Fruit fly (Drosophila melanogaster) whole organism, embryonic: ENCODE measurements around the gene CG9270.
A peak's percentile ranks its signal among the peaks of the same experiment; 100 is the strongest.

ENCODE experiments used
- Asciz ChIP-seq: fragments of 200-800 bp; sonication (Bioruptor generic); optimal IDR thresholded peaks from 2 replicates; lab custom pipeline; 2017; ENCODE audit warnings: missing biosample characterization, mild to moderate bottlenecking, missing genetic modification characterization, missing genetic modification reagents
- Awh ChIP-seq: fragments of 200-800 bp; sonication (Bioruptor generic); IDR thresholded peaks from 2 replicates; pipeline ENCODE4, ENCODE4 v1.3.6; 2022; ENCODE audit warnings: missing biosample characterization, missing genetic modification characterization
- B-H1 ChIP-seq: fragments of 200-800 bp; sonication (Bioruptor generic); IDR thresholded peaks from 3 replicates; pipeline ENCODE4 v1.3.6; 2022; ENCODE audit warnings: missing biosample characterization, missing genetic modification characterization
- Blimp-1 ChIP-seq: fragments of 200-800 bp; sonication (Bioruptor generic); optimal IDR thresholded peaks from 3 replicates; lab custom pipeline; 2018; ENCODE audit warnings: missing biosample characterization, missing genetic modification characterization, mild to moderate bottlenecking, moderate library complexity, missing genetic modification reagents
- CG10147 ChIP-seq: fragments of 200-800 bp; sonication (Bioruptor generic); optimal IDR thresholded peaks from 2 replicates; lab custom pipeline; 2019; ENCODE audit warnings: missing biosample characterization, mild to moderate bottlenecking, missing genetic modification characterization, moderate library complexity
- CG10366 ChIP-seq: fragments of 200-800 bp; sonication (Bioruptor generic); IDR thresholded peaks from 2 replicates; pipeline ENCODE4 v1.3.6; 2022; ENCODE audit warnings: missing biosample characterization, missing genetic modification characterization
- CG10431 ChIP-seq: fragments of 200-800 bp; sonication (Bioruptor generic); optimal IDR thresholded peaks from 3 replicates; lab custom pipeline; 2018; ENCODE audit warnings: missing biosample characterization, mild to moderate bottlenecking, missing genetic modification characterization
- CG11247 ChIP-seq: fragments of 200-800 bp; sonication (Bioruptor generic); IDR thresholded peaks from 2 replicates; pipeline ENCODE4 v1.3.6; 2022; ENCODE audit warnings: missing biosample characterization, missing genetic modification characterization
- CG12236 ChIP-seq: fragments of 200-800 bp; sonication (Bioruptor generic); optimal IDR thresholded peaks from 2 replicates; lab custom pipeline; 2016; ENCODE audit warnings: missing biosample characterization, missing genetic modification characterization
- CG1233 ChIP-seq: fragments of 200-800 bp; sonication (Bioruptor generic); optimal IDR thresholded peaks from 4 replicates; lab custom pipeline; 2018; ENCODE audit warnings: missing biosample characterization, mild to moderate bottlenecking, missing genetic modification characterization
- CG13894 ChIP-seq: fragments of 200-800 bp; sonication (Bioruptor generic); optimal IDR thresholded peaks from 3 replicates; lab custom pipeline; 2018; ENCODE audit warnings: missing biosample characterization, mild to moderate bottlenecking, missing genetic modification characterization, moderate library complexity
- CG17328 ChIP-seq: fragments of 200-800 bp; sonication (Bioruptor generic); IDR thresholded peaks from 2 replicates; pipeline ENCODE4 v1.3.6; 2022; ENCODE audit warnings: missing biosample characterization, missing genetic modification characterization
- CG17612 ChIP-seq: fragments of 200-800 bp; sonication (Bioruptor generic); IDR thresholded peaks from 2 replicates; pipeline ENCODE4 v1.3.6; 2022; ENCODE audit warnings: missing biosample characterization, missing genetic modification characterization
- CG2202 ChIP-seq: fragments of 200-800 bp; sonication (Bioruptor generic); optimal IDR thresholded peaks from 2 replicates; lab custom pipeline; 2018; ENCODE audit warnings: missing biosample characterization, mild to moderate bottlenecking, missing genetic modification characterization
- CG2875 ChIP-seq: fragments of 200-800 bp; sonication (Bioruptor generic); optimal IDR thresholded peaks from 2 replicates; lab custom pipeline; 2017; ENCODE audit warnings: missing biosample characterization, mild to moderate bottlenecking, missing genetic modification characterization, missing genetic modification reagents
- CG3281 ChIP-seq: fragments of 200-800 bp; sonication (Bioruptor generic); optimal IDR thresholded peaks from 3 replicates; lab custom pipeline; 2017; ENCODE audit warnings: missing biosample characterization, mild to moderate bottlenecking, missing genetic modification characterization
- CG33213 ChIP-seq: fragments of 200-800 bp; sonication (Bioruptor generic); optimal IDR thresholded peaks from 3 replicates; lab custom pipeline; 2016; ENCODE audit warnings: missing biosample characterization, missing genetic modification characterization
- CG43689 ChIP-seq: fragments of 200-800 bp; sonication (Bioruptor generic); IDR thresholded peaks from 2 replicates; pipeline ENCODE4 v1.3.6; 2022; ENCODE audit warnings: missing biosample characterization, missing genetic modification characterization
- CG5953 ChIP-seq: fragments of 200-800 bp; sonication (Bioruptor generic); IDR thresholded peaks from 2 replicates; pipeline ENCODE4 v1.3.6; 2022; ENCODE audit warnings: missing biosample characterization, missing genetic modification characterization
- CG6254 ChIP-seq: fragments of 200-800 bp; sonication (Bioruptor generic); optimal IDR thresholded peaks from 3 replicates; lab custom pipeline; 2017; ENCODE audit warnings: mild to moderate bottlenecking, missing biosample characterization, missing genetic modification reagents, missing genetic modification characterization
- CG6791 ChIP-seq: fragments of 200-800 bp; sonication (Bioruptor generic); IDR thresholded peaks from 3 replicates; pipeline ENCODE4 v1.3.6; 2022; ENCODE audit warnings: missing biosample characterization, missing genetic modification characterization; ENCODE audit not compliant: partially characterized antibody
- CG6854 ChIP-seq: fragments of 200-800 bp; sonication (Bioruptor generic); optimal IDR thresholded peaks from 3 replicates; lab custom pipeline; 2017; ENCODE audit warnings: missing biosample characterization, mild to moderate bottlenecking, missing genetic modification characterization
- CG8478 ChIP-seq: fragments of >200 bp; optimal IDR thresholded peaks from 2 replicates; lab custom pipeline; 2018
- CG9215 ChIP-seq: fragments of 200-800 bp; sonication (Bioruptor generic); IDR thresholded peaks from 2 replicates; pipeline ENCODE4 v1.3.6; 2022; ENCODE audit warnings: missing biosample characterization, missing genetic modification characterization
- CG9876 ChIP-seq: fragments of 200-800 bp; sonication (Bioruptor generic); optimal IDR thresholded peaks from 2 replicates; lab custom pipeline; 2016; ENCODE audit warnings: missing biosample characterization, missing genetic modification characterization
- Dad ChIP-seq: fragments of 200-800 bp; sonication (Bioruptor generic); optimal IDR thresholded peaks from 3 replicates; lab custom pipeline; 2016; ENCODE audit warnings: missing biosample characterization, missing genetic modification characterization
- Deaf1 ChIP-seq: fragments of 200-800 bp; optimal IDR thresholded peaks from 3 replicates; lab custom pipeline; 2019; ENCODE audit warnings: missing biosample characterization, mild to moderate bottlenecking, missing genetic modification characterization, moderate library complexity
- Hmx ChIP-seq: fragments of 200-800 bp; sonication (Bioruptor generic); optimal IDR thresholded peaks from 2 replicates; lab custom pipeline; 2016; ENCODE audit warnings: missing biosample characterization, missing genetic modification characterization
- MBD-R2 ChIP-seq: fragments of 200-800 bp; sonication (Bioruptor generic); IDR thresholded peaks from 2 replicates; pipeline ENCODE4 v1.3.6; 2022; ENCODE audit warnings: missing biosample characterization, missing genetic modification characterization
- Meics ChIP-seq: fragments of 200-800 bp; sonication (Bioruptor generic); optimal IDR thresholded peaks from 2 replicates; lab custom pipeline; 2017; ENCODE audit warnings: missing biosample characterization, mild to moderate bottlenecking, missing genetic modification characterization
- Nf-YB ChIP-seq: fragments of 200-800 bp; sonication (Bioruptor generic); optimal IDR thresholded peaks from 3 replicates; lab custom pipeline; 2019; ENCODE audit warnings: missing biosample characterization, mild to moderate bottlenecking, missing genetic modification characterization, moderate library complexity
- Nf-YC ChIP-seq: fragments of 200-800 bp; optimal IDR thresholded peaks from 3 replicates; lab custom pipeline; 2019; ENCODE audit warnings: missing biosample characterization, mild to moderate bottlenecking, missing genetic modification characterization, moderate library complexity
- Usf ChIP-seq: fragments of 200-800 bp; sonication (Bioruptor generic); optimal IDR thresholded peaks from 2 replicates; lab custom pipeline; 2017; ENCODE audit warnings: missing genotype, missing biosample characterization, missing genetic modification characterization
- al ChIP-seq: fragments of 200-800 bp; sonication (Bioruptor generic); IDR thresholded peaks from 2 replicates; pipeline ENCODE4 v1.3.6; 2022; ENCODE audit warnings: missing biosample characterization, missing genetic modification characterization
- cato ChIP-seq: fragments of 200-800 bp; sonication (Bioruptor generic); optimal IDR thresholded peaks from 2 replicates; lab custom pipeline; 2016; ENCODE audit warnings: missing biosample characterization, missing genetic modification characterization, borderline replicate concordance
- eyg ChIP-seq: fragments of 200-800 bp; sonication (Bioruptor generic); optimal IDR thresholded peaks from 3 replicates; lab custom pipeline; 2016; ENCODE audit warnings: missing biosample characterization, missing genetic modification characterization
- gsb ChIP-seq: fragments of 200-800 bp; sonication (Bioruptor generic); IDR thresholded peaks from 2 replicates; pipeline ENCODE4 v1.3.6; 2022; ENCODE audit warnings: missing biosample characterization, missing genetic modification characterization
- hbn ChIP-seq: fragments of 200-800 bp; sonication (Bioruptor generic); IDR thresholded peaks from 2 replicates; pipeline ENCODE4 v1.3.6; 2022; ENCODE audit warnings: missing biosample characterization, missing genetic modification characterization; ENCODE audit not compliant: partially characterized antibody
- maf-S ChIP-seq: fragments of 200-800 bp; sonication (Bioruptor generic); optimal IDR thresholded peaks from 2 replicates; lab custom pipeline; 2016; ENCODE audit warnings: missing biosample characterization, missing genetic modification characterization
- nerfin-2 ChIP-seq: fragments of 200-800 bp; sonication (Bioruptor generic); IDR thresholded peaks from 2 replicates; pipeline ENCODE4 v1.3.6; 2022; ENCODE audit warnings: missing biosample characterization, missing genetic modification characterization; ENCODE audit not compliant: partially characterized antibody
- nom ChIP-seq: fragments of 200-800 bp; sonication (Bioruptor generic); optimal IDR thresholded peaks from 2 replicates; lab custom pipeline; 2017; ENCODE audit warnings: missing biosample characterization, missing genetic modification characterization, mild to moderate bottlenecking, moderate library complexity, missing genetic modification reagents
- onecut ChIP-seq: fragments of 200-800 bp; sonication (Bioruptor generic); IDR thresholded peaks from 2 replicates; pipeline ENCODE4 v1.3.6; 2022; ENCODE audit warnings: missing biosample characterization, missing genetic modification characterization
- otp ChIP-seq: fragments of 200-800 bp; sonication (Bioruptor generic); IDR thresholded peaks from 3 replicates; pipeline ENCODE4, ENCODE4 v1.3.6; 2022; ENCODE audit warnings: missing biosample characterization, missing genetic modification characterization
- pfk ChIP-seq: fragments of 200-800 bp; sonication (Bioruptor generic); optimal IDR thresholded peaks from 2 replicates; lab custom pipeline; 2018; ENCODE audit warnings: missing biosample characterization, mild to moderate bottlenecking, missing genetic modification characterization, moderate library complexity
- phol ChIP-seq: fragments of 200-800 bp; sonication (Bioruptor generic); optimal IDR thresholded peaks from 3 replicates; lab custom pipeline; 2018; ENCODE audit warnings: missing biosample characterization, mild to moderate bottlenecking, missing genetic modification characterization, moderate library complexity
- row ChIP-seq: fragments of 200-800 bp; sonication (Bioruptor generic); IDR thresholded peaks from 3 replicates; pipeline ENCODE4 v1.3.6; 2022; ENCODE audit warnings: missing biosample characterization, missing genetic modification characterization
- sc ChIP-seq, 3 experiments: fragments of >200 bp in 2 of 3; fragments of 200-800 bp in 1 of 3; sonication (Bioruptor generic) in 1 of 3; optimal IDR thresholded peaks; 2 replicates in 2 of 3; 3 replicates in 1 of 3; lab custom pipeline; 2017; ENCODE audit warnings: mild to moderate bottlenecking in 1 of 3, missing biosample characterization in 1 of 3, missing genetic modification characterization in 1 of 3, missing genetic modification reagents in 1 of 3
- sima ChIP-seq: fragments of 200-800 bp; sonication (Bioruptor generic); optimal IDR thresholded peaks from 2 replicates; lab custom pipeline; 2016; ENCODE audit warnings: missing biosample characterization, missing genetic modification characterization
- slbo ChIP-seq: fragments of 200-800 bp; sonication (Bioruptor generic); IDR thresholded peaks from 2 replicates; pipeline ENCODE4 v1.3.6; 2022; ENCODE audit warnings: missing biosample characterization, missing genetic modification characterization
- ttk ChIP-seq: fragments of 200-800 bp; sonication (Bioruptor generic); IDR thresholded peaks from 2 replicates; pipeline ENCODE4 v2.1.2; 2022; ENCODE audit warnings: missing biosample characterization, missing genetic modification characterization
- zfh1 ChIP-seq: fragments of 200-800 bp; sonication (Bioruptor generic); IDR thresholded peaks from 3 replicates; pipeline ENCODE4 v1.3.6; 2022; ENCODE audit warnings: missing biosample characterization, missing genetic modification characterization

CG9270 gene

dm6 chr2L:20944342-20944741, 10.4 kb upstream of the CG9270 start (continued):
- TF ChIP-seq gsb (GFP tag; lab: Robert Waterston, UW), result no peak
- TF ChIP-seq Deaf1, result no peak
- TF ChIP-seq CG9215 (GFP tag; lab: Robert Waterston, UW), result no peak
- TF ChIP-seq Nf-YC (tag; lab: Kevin White, UChicago), result no peak
- 0 out of 2 replicates have a peak, but pooled peaks have one; percentile 12 for TF ChIP-seq Awh (GFP tag; lab: Robert Waterston, UW)
- TF ChIP-seq CG12236 (GFP tag; lab: Kevin White, UChicago), result no peak
- TF ChIP-seq Blimp-1 (GFP tag; lab: Kevin White, UChicago), result peak; percentile 56
- no peak for TF ChIP-seq sc (optimal IDR thresholded peaks at IDR 0.05; lab: Kevin White, UChicago)
- TF ChIP-seq sc (GFP tag; optimal IDR thresholded peaks at IDR 0.05; lab: Kevin White, UChicago), result peak; percentile 53
- TF ChIP-seq CG9876 (GFP tag; lab: Kevin White, UChicago), result no peak
- peak; percentile 27 for TF ChIP-seq Asciz (GFP tag; lab: Kevin White, UChicago)
- no peak for TF ChIP-seq CG2202 (tag; lab: Kevin White, UChicago)
- TF ChIP-seq CG6791 (GFP tag; lab: Robert Waterston, UW), result no peak
- TF ChIP-seq CG10147 (GFP tag; lab: Kevin White, UChicago), result no peak
- TF ChIP-seq Nf-YB (GFP tag; lab: Kevin White, UChicago), result peak; percentile 3
- no peak for TF ChIP-seq nerfin-2 (GFP tag; lab: Robert Waterston, UW)
- no peak for TF ChIP-seq cato (GFP tag; lab: Kevin White, UChicago)
- TF ChIP-seq row, result peak; percentile 63
- TF ChIP-seq Meics (GFP tag; lab: Kevin White, UChicago), result peak; percentile 5
- TF ChIP-seq Hmx (GFP tag; lab: Kevin White, UChicago), result no peak
- no peak for TF ChIP-seq hbn (GFP tag; lab: Robert Waterston, UW)
- TF ChIP-seq onecut (GFP tag; lab: Robert Waterston, UW), result peak; percentile 38; the same call in 1 of the 2 replicates
- no peak for TF ChIP-seq eyg (GFP tag; lab: Kevin White, UChicago)
- no peak for TF ChIP-seq CG17612 (GFP tag; lab: Robert Waterston, UW)
- no peak for TF ChIP-seq maf-S (GFP tag; lab: Kevin White, UChicago)
- TF ChIP-seq CG5953 (GFP tag; lab: Robert Waterston, UW), result 0 out of 2 replicates have a peak, but pooled peaks have one; percentile 23
- TF ChIP-seq CG8478 (lab: Kevin White, UChicago), result no peak
- no peak for TF ChIP-seq nom
- TF ChIP-seq zfh1 (GFP tag; lab: Robert Waterston, UW), result peak; percentile 69; the same call in 2 of the 3 replicates
- TF ChIP-seq slbo, result peak; percentile 43; the same call in 1 of the 2 replicates
- peak; percentile 30 for TF ChIP-seq CG6254 (GFP tag; lab: Kevin White, UChicago)
- TF ChIP-seq CG6854 (GFP tag; lab: Kevin White, UChicago), result no peak
- TF ChIP-seq sima (GFP tag; lab: Kevin White, UChicago), result no peak
- peak; percentile 23 for TF ChIP-seq CG2875 (GFP tag; lab: Kevin White, UChicago)
- no peak for TF ChIP-seq Dad (GFP tag; lab: Kevin White, UChicago)
- no peak for TF ChIP-seq CG33213 (GFP tag; lab: Kevin White, UChicago)
- no peak for TF ChIP-seq pfk (GFP tag; lab: Kevin White, UChicago)
- TF ChIP-seq CG13894 (tag; lab: Kevin White, UChicago), result no peak
- TF ChIP-seq phol, result peak; percentile 60
- TF ChIP-seq CG17328 (GFP tag; lab: Robert Waterston, UW), result peak; percentile 53; the same call in 1 of the 2 replicates
- no peak for TF ChIP-seq Usf (GFP tag; lab: Kevin White, UChicago)
- no peak for TF ChIP-seq CG43689
- TF ChIP-seq CG3281 (GFP tag; lab: Kevin White, UChicago), result no peak
- no peak for TF ChIP-seq B-H1 (GFP tag; lab: Robert Waterston, UW)
- no peak for TF ChIP-seq CG10431 (GFP tag; lab: Kevin White, UChicago)
- peak; percentile 25; the same call in 1 of the 2 replicates for TF ChIP-seq CG10366 (GFP tag; lab: Robert Waterston, UW)
- no peak for TF ChIP-seq CG11247 (GFP tag; lab: Robert Waterston, UW)
- TF ChIP-seq ttk (GFP tag; lab: Robert Waterston, UW), result no peak
- no peak for TF ChIP-seq CG1233 (GFP tag; lab: Kevin White, UChicago)
- no peak for TF ChIP-seq otp (GFP tag; lab: Robert Waterston, UW)
- TF ChIP-seq al (GFP tag; lab: Robert Waterston, UW), result no peak
- no peak for TF ChIP-seq MBD-R2 (GFP tag; lab: Robert Waterston, UW)
